Fruit fly (Drosophila melanogaster) Kc167 (cell line): Measurements from ENCODE around the gene CG7966.

Source experiments
- h ChIP-seq: fragments of >200 bp; optimal IDR thresholded peaks from 3 replicates; lab custom pipeline; 2018; ENCODE audit warnings: missing external identifiers
- insv ChIP-seq: fragments of >200 bp; optimal IDR thresholded peaks from 3 replicates; lab custom pipeline; 2018; ENCODE audit warnings: missing external identifiers
- ttk ChIP-seq: sonication (Bioruptor generic); optimal IDR thresholded peaks from 2 replicates; lab custom pipeline; 2017; ENCODE audit warnings: missing external identifiers

- TF ChIP-seq insv (lab: Kevin White, UChicago): no peak
- TF ChIP-seq h: no peak
- TF ChIP-seq ttk (lab: Kevin White, UChicago): no peak
These were observed 41.7 kb downstream of the CG7966 start, which contains the start of gene CG11656 for dm6 chr3R:13009595-13009994.
